Worm (Caenorhabditis elegans): ENCODE data around the gene Y82E9BR.3.

The Y82E9BR.3 gene

ce11 chrIII:1418709-1419108 lies 287 bp upstream of the Y82E9BR.3 start:
- TF ChIP-seq ets-7 (tag; optimal IDR thresholded peaks at IDR 0.05): no peak
- 0 out of 2 replicates have a peak, but pooled peaks have one; percentile 19 for TF ChIP-seq pes-1 (GFP tag; IDR thresholded peaks at IDR 0.05)
- TF ChIP-seq tbx-37 (GFP tag; conservative IDR thresholded peaks at IDR 0.05): 0 out of 2 replicates have a peak, but pooled peaks have one; percentile 16
- 0 out of 2 replicates have a peak, but pooled peaks have one; percentile 35 for TF ChIP-seq sea-1 (GFP tag; conservative IDR thresholded peaks at IDR 0.05)
- TF ChIP-seq F13C5.2 (tag; optimal IDR thresholded peaks at IDR 0.05): peak; percentile 53
- TF ChIP-seq flt-1 (GFP tag; IDR thresholded peaks at IDR 0.05): no peak
- no peak for TF ChIP-seq ceh-13 (GFP tag; optimal IDR thresholded peaks at IDR 0.05)

ce11 chrIII:1419700-1420356 lies 832 bp downstream of the Y82E9BR.3 start:
- TF ChIP-seq sea-1 (GFP tag; conservative IDR thresholded peaks at IDR 0.05) (no peak), ceh-13 (GFP tag; optimal IDR thresholded peaks at IDR 0.05) (no peak), aly-1 (tag; optimal IDR thresholded peaks at IDR 0.05) (no peak), tbx-11 (GFP tag; IDR thresholded peaks at IDR 0.05) (no peak), flt-1 (GFP tag; IDR thresholded peaks at IDR 0.05) (no peak), ceh-36 (tag; optimal IDR thresholded peaks at IDR 0.05) (no peak), pes-1 (GFP tag; IDR thresholded peaks at IDR 0.05) (no peak), tra-4 (tag; optimal IDR thresholded peaks at IDR 0.05) (peak; percentile 69), scrt-1 (GFP tag; IDR thresholded peaks at IDR 0.05) (no peak), hmg-4 (GFP tag; optimal IDR thresholded peaks at IDR 0.05) (peak; percentile 29)

- no peak for TF ChIP-seq B0310.2 (tag; optimal IDR thresholded peaks at IDR 0.05)
- TF ChIP-seq F13C5.2 (tag; optimal IDR thresholded peaks at IDR 0.05): no peak
- no peak for TF ChIP-seq hnd-1 (tag; optimal IDR thresholded peaks at IDR 0.05)
- TF ChIP-seq tbx-11 (GFP tag; IDR thresholded peaks at IDR 0.05): no peak
- TF ChIP-seq sea-1 (GFP tag; conservative IDR thresholded peaks at IDR 0.05): no peak
Measured at ce11 chrIII:1421436-1421835, 2.4 kb downstream of the Y82E9BR.3 start.

- TF ChIP-seq aly-1 (tag; optimal IDR thresholded peaks at IDR 0.05) (peak; percentile 65), flt-1 (GFP tag; IDR thresholded peaks at IDR 0.05) (peak; percentile 68), tbx-37 (GFP tag; conservative IDR thresholded peaks at IDR 0.05) (peak; percentile 68), ceh-36 (tag; optimal IDR thresholded peaks at IDR 0.05) (peak; percentile 51), hnd-1 (tag; optimal IDR thresholded peaks at IDR 0.05) (peak; percentile 42), ets-7 (tag; optimal IDR thresholded peaks at IDR 0.05) (peak; percentile 31), sea-1 (GFP tag; conservative IDR thresholded peaks at IDR 0.05) (peak; percentile 70), ama-1 (optimal IDR thresholded peaks at IDR 0.05) (no peak), tra-4 (tag; optimal IDR thresholded peaks at IDR 0.05) (no peak), tbx-11 (GFP tag; IDR thresholded peaks at IDR 0.05) (peak; percentile 71), ceh-13 (GFP tag; optimal IDR thresholded peaks at IDR 0.05) (peak; percentile 30), hmg-4 (GFP tag; optimal IDR thresholded peaks at IDR 0.05) (peak; percentile 17), hmbx-1 (tag; optimal IDR thresholded peaks at IDR 0.05) (no peak), B0310.2 (tag; optimal IDR thresholded peaks at IDR 0.05) (peak; percentile 55), scrt-1 (GFP tag; IDR thresholded peaks at IDR 0.05) (peak; percentile 79), pes-1 (GFP tag; IDR thresholded peaks at IDR 0.05) (peak; percentile 74), F13C5.2 (tag; optimal IDR thresholded peaks at IDR 0.05) (peak; percentile 58)
Measured at ce11 chrIII:1424305-1424704, 5.3 kb downstream of the Y82E9BR.3 start.

- TF ChIP-seq hnd-1 (tag; optimal IDR thresholded peaks at IDR 0.05) (no peak), hmbx-1 (tag; optimal IDR thresholded peaks at IDR 0.05) (no peak), hmg-4 (GFP tag; optimal IDR thresholded peaks at IDR 0.05) (no peak), scrt-1 (GFP tag; IDR thresholded peaks at IDR 0.05) (no peak), ceh-13 (GFP tag; optimal IDR thresholded peaks at IDR 0.05) (no peak), ama-1 (optimal IDR thresholded peaks at IDR 0.05) (no peak), pes-1 (GFP tag; IDR thresholded peaks at IDR 0.05) (no peak), ets-7 (tag; optimal IDR thresholded peaks at IDR 0.05) (no peak), B0310.2 (tag; optimal IDR thresholded peaks at IDR 0.05) (no peak), flt-1 (GFP tag; IDR thresholded peaks at IDR 0.05) (no peak)
Measured at ce11 chrIII:1427126-1427525, 8.1 kb downstream of the Y82E9BR.3 start, which contains the start of gene lelo-2. Gene lelo-2 (minus strand): TSS chrIII:1427226.

ce11 chrIII:1428448-1428847 lies 9.5 kb downstream of the Y82E9BR.3 start:
- TF ChIP-seq F13C5.2 (tag; optimal IDR thresholded peaks at IDR 0.05): no peak
- TF ChIP-seq ama-1 (optimal IDR thresholded peaks at IDR 0.05): no peak
- no peak for TF ChIP-seq ceh-36 (tag; optimal IDR thresholded peaks at IDR 0.05)
- no peak for TF ChIP-seq tbx-11 (GFP tag; IDR thresholded peaks at IDR 0.05)
- TF ChIP-seq ets-7 (tag; optimal IDR thresholded peaks at IDR 0.05): no peak
- TF ChIP-seq hmg-4 (GFP tag; optimal IDR thresholded peaks at IDR 0.05): no peak
- no peak for TF ChIP-seq sea-1 (GFP tag; conservative IDR thresholded peaks at IDR 0.05)
- no peak for TF ChIP-seq hmbx-1 (tag; optimal IDR thresholded peaks at IDR 0.05)
- TF ChIP-seq ceh-13 (GFP tag; optimal IDR thresholded peaks at IDR 0.05): no peak
- no peak for TF ChIP-seq B0310.2 (tag; optimal IDR thresholded peaks at IDR 0.05)
- no peak for TF ChIP-seq hnd-1 (tag; optimal IDR thresholded peaks at IDR 0.05)
- no peak for TF ChIP-seq tra-4 (tag; optimal IDR thresholded peaks at IDR 0.05)
- TF ChIP-seq tbx-37 (GFP tag; conservative IDR thresholded peaks at IDR 0.05): no peak

- no peak for TF ChIP-seq ceh-13 (GFP tag; optimal IDR thresholded peaks at IDR 0.05)
- no peak for TF ChIP-seq flt-1 (GFP tag; IDR thresholded peaks at IDR 0.05)
- TF ChIP-seq tra-4 (tag; optimal IDR thresholded peaks at IDR 0.05): no peak
- TF ChIP-seq scrt-1 (GFP tag; IDR thresholded peaks at IDR 0.05): no peak
- no peak for TF ChIP-seq hnd-1 (tag; optimal IDR thresholded peaks at IDR 0.05)
- no peak for TF ChIP-seq ets-7 (tag; optimal IDR thresholded peaks at IDR 0.05)
- no peak for TF ChIP-seq ceh-36 (tag; optimal IDR thresholded peaks at IDR 0.05)
- no peak for TF ChIP-seq sea-1 (GFP tag; conservative IDR thresholded peaks at IDR 0.05)
- no peak for TF ChIP-seq hmbx-1 (tag; optimal IDR thresholded peaks at IDR 0.05)
- TF ChIP-seq aly-1 (tag; optimal IDR thresholded peaks at IDR 0.05): no peak
- no peak for TF ChIP-seq tbx-37 (GFP tag; conservative IDR thresholded peaks at IDR 0.05)
- no peak for TF ChIP-seq tbx-11 (GFP tag; IDR thresholded peaks at IDR 0.05)
- TF ChIP-seq hmg-4 (GFP tag; optimal IDR thresholded peaks at IDR 0.05): no peak
- TF ChIP-seq F13C5.2 (tag; optimal IDR thresholded peaks at IDR 0.05): no peak
- no peak for TF ChIP-seq B0310.2 (tag; optimal IDR thresholded peaks at IDR 0.05)
- no peak for TF ChIP-seq pes-1 (GFP tag; IDR thresholded peaks at IDR 0.05)
- TF ChIP-seq ama-1 (optimal IDR thresholded peaks at IDR 0.05): no peak
Measured at ce11 chrIII:1429275-1429674, 10.3 kb downstream of the Y82E9BR.3 start.

All from whole organism, early embryonic.